Worm (Caenorhabditis elegans) whole organism, L2 larva: ENCODE measurements around the gene Y111B2A.2.

Source experiments
- blmp-1 ChIP-seq: sonication (generic microtip); optimal IDR thresholded peaks from 2 replicates; lab custom pipeline; 2017; ENCODE audit warnings: missing genetic modification characterization, mild to moderate bottlenecking, missing compliant biosample characterization, antibody characterized with exemption, moderate library complexity; ENCODE audit not compliant: insufficient read depth
- dmd-4 ChIP-seq: sonication (generic microtip); optimal IDR thresholded peaks from 2 replicates; lab custom pipeline; 2017; ENCODE audit warnings: missing biosample characterization, missing genetic modification characterization
- nhr-10 ChIP-seq: sonication (generic microtip); optimal IDR thresholded peaks from 2 replicates; lab custom pipeline; 2017; ENCODE audit warnings: missing biosample characterization, missing genetic modification characterization

DNA sequence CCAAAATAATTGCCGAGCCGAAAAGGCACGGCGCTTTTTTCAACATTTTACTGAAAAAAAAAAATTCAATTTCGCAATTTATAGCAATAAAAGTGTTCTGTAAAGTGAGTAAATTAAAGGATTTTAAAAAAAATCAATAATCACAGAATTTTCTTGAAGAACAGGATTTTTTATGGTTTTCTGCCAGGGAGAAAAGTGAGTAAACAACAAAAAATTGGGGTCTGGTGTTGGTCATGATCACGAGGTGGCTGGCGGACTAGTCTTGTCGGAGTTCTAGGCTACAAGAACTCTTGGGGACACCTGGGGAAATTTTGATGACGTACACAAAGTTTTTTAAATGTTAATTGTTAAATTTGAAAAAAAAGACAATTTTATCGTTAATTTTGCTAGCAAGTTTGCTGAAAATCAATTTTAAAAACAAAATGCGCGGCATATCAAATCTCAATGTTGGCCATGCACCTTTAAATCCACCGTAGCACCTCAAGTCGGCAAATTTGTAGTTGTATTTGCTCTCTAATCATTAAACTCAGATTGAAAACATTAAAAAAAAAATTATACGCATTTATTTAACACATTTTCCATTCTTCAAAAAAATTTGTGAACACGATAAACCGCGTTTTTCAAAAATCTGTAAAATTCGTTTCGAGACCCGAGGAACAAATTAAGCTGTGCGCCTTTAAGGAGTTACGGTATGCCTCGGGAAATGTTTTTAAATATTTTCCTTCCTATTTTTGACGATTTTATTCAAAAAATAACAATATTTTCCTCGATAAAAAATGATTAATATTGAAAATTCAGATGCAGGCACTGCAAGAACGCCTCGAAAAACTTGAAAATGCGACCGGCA is 38.9 kb upstream of the Y111B2A.2 start, which contains the start of the genes scav-3 and Y49E10.21:
- no peak for TF ChIP-seq blmp-1 (tag; lab: Kevin White, UChicago)
- TF ChIP-seq nhr-10 = no peak
- no peak for TF ChIP-seq dmd-4 (tag; lab: Kevin White, UChicago)
